Fruit fly (Drosophila melanogaster) whole organism, embryonic: Measurements from ENCODE around the gene CG12024.
A peak's percentile ranks its signal among the peaks of the same experiment; 100 is the strongest.

Source experiments
- Antp ChIP-seq: fragments of 200-800 bp; sonication (Bioruptor generic); optimal IDR thresholded peaks from 3 replicates; lab custom pipeline; 2016; ENCODE audit warnings: missing biosample characterization, missing genetic modification characterization
- Bgb ChIP-seq: fragments of 200-800 bp; sonication (Bioruptor generic); IDR thresholded peaks from 2 replicates; pipeline ENCODE4 v1.3.6; 2022; ENCODE audit warnings: missing biosample characterization, missing genetic modification characterization; ENCODE audit not compliant: partially characterized antibody
- Bteb2 ChIP-seq: fragments of 200-800 bp; sonication (Bioruptor generic); optimal IDR thresholded peaks from 2 replicates; lab custom pipeline; 2016; ENCODE audit warnings: missing biosample characterization, missing genetic modification characterization
- CG11085 ChIP-seq: fragments of 200-800 bp; sonication (Bioruptor generic); IDR thresholded peaks from 2 replicates; pipeline ENCODE4 v1.3.6; 2022; ENCODE audit warnings: missing biosample characterization, missing genetic modification characterization
- CG12744 ChIP-seq: fragments of 200-800 bp; sonication (Bioruptor generic); optimal IDR thresholded peaks from 2 replicates; lab custom pipeline; 2016; ENCODE audit warnings: missing biosample characterization, missing genetic modification characterization
- CG13424 ChIP-seq: fragments of 200-800 bp; sonication (Bioruptor generic); optimal IDR thresholded peaks from 2 replicates; lab custom pipeline; 2019; ENCODE audit warnings: missing biosample characterization, mild to moderate bottlenecking, missing genetic modification characterization, moderate library complexity
- CG18476 ChIP-seq: fragments of 200-800 bp; sonication (Bioruptor generic); optimal IDR thresholded peaks from 2 replicates; lab custom pipeline; 2016; ENCODE audit warnings: missing biosample characterization, mild to moderate bottlenecking, missing genetic modification characterization
- CG3065 ChIP-seq: fragments of 200-800 bp; sonication (Bioruptor generic); optimal IDR thresholded peaks from 2 replicates; lab custom pipeline; 2016; ENCODE audit warnings: missing biosample characterization, missing genetic modification characterization
- CG4282 ChIP-seq: fragments of 200-800 bp; sonication (Bioruptor generic); optimal IDR thresholded peaks from 2 replicates; lab custom pipeline; 2016; ENCODE audit warnings: missing biosample characterization, missing genetic modification characterization
- CG4854 ChIP-seq: fragments of 200-800 bp; sonication (Bioruptor generic); optimal IDR thresholded peaks from 2 replicates; lab custom pipeline; 2016; ENCODE audit warnings: missing biosample characterization, missing genetic modification characterization, inconsistent platforms
- CG5245 ChIP-seq: fragments of 200-800 bp; sonication (Bioruptor generic); optimal IDR thresholded peaks from 3 replicates; lab custom pipeline; 2016; ENCODE audit warnings: missing biosample characterization, missing genetic modification characterization
- CG6272 ChIP-seq: fragments of 200-800 bp; sonication (Bioruptor generic); IDR thresholded peaks from 2 replicates; pipeline ENCODE4 v1.3.6; 2022; ENCODE audit warnings: missing biosample characterization, missing genetic modification characterization
- CG6654 ChIP-seq: fragments of 200-800 bp; sonication (Bioruptor generic); optimal IDR thresholded peaks from 2 replicates; lab custom pipeline; 2017; ENCODE audit warnings: missing biosample characterization, mild to moderate bottlenecking, missing genetic modification characterization
- CG6854 ChIP-seq: fragments of 200-800 bp; sonication (Bioruptor generic); optimal IDR thresholded peaks from 3 replicates; lab custom pipeline; 2017; ENCODE audit warnings: missing biosample characterization, mild to moderate bottlenecking, missing genetic modification characterization
- CoRest ChIP-seq: fragments of 200-800 bp; sonication (Bioruptor generic); optimal IDR thresholded peaks from 3 replicates; lab custom pipeline; 2018; ENCODE audit warnings: missing biosample characterization, mild to moderate bottlenecking, missing genetic modification characterization, moderate library complexity
- HLHmδ ChIP-seq: fragments of 200-800 bp; sonication (Bioruptor generic); optimal IDR thresholded peaks from 2 replicates; lab custom pipeline; 2018; ENCODE audit warnings: missing biosample characterization, mild to moderate bottlenecking, missing genetic modification characterization, moderate library complexity
- Hmr ChIP-seq: fragments of 200-800 bp; sonication (Bioruptor generic); optimal IDR thresholded peaks from 3 replicates; lab custom pipeline; 2017; ENCODE audit warnings: mild to moderate bottlenecking, missing biosample characterization, missing genetic modification reagents, missing genetic modification characterization
- Hr3 ChIP-seq: fragments of 200-800 bp; sonication (Bioruptor generic); optimal IDR thresholded peaks from 3 replicates; lab custom pipeline; 2016; ENCODE audit warnings: missing biosample characterization, missing genetic modification characterization
- Lhr ChIP-seq: fragments of 200-800 bp; sonication (Bioruptor generic); optimal IDR thresholded peaks from 3 replicates; lab custom pipeline; 2017; ENCODE audit warnings: mild to moderate bottlenecking, missing biosample characterization, missing genetic modification reagents, missing genetic modification characterization
- Max ChIP-seq: fragments of 200-800 bp; sonication (Bioruptor generic); optimal IDR thresholded peaks from 2 replicates; lab custom pipeline; 2016; ENCODE audit warnings: missing biosample characterization, mild to moderate bottlenecking, missing genetic modification characterization
- Poxn ChIP-seq: fragments of 200-800 bp; sonication (Bioruptor generic); IDR thresholded peaks from 2 replicates; pipeline ENCODE4 v1.3.6; 2022; ENCODE audit warnings: missing biosample characterization, missing genetic modification characterization
- Side ChIP-seq: fragments of 200-800 bp; sonication (Bioruptor generic); optimal IDR thresholded peaks from 2 replicates; lab custom pipeline; 2016; ENCODE audit warnings: missing biosample characterization, missing genetic modification characterization
- Sox102F ChIP-seq: fragments of 200-800 bp; sonication (Bioruptor generic); optimal IDR thresholded peaks from 2 replicates; lab custom pipeline; 2018; ENCODE audit warnings: missing biosample characterization, mild to moderate bottlenecking, missing genetic modification characterization, moderate library complexity
- Sry-δ ChIP-seq: fragments of 200-800 bp; sonication (Bioruptor generic); optimal IDR thresholded peaks from 2 replicates; lab custom pipeline; 2016; ENCODE audit warnings: missing biosample characterization, missing genetic modification characterization
- YL-1 ChIP-seq: fragments of 200-800 bp; sonication (Bioruptor generic); optimal IDR thresholded peaks from 3 replicates; lab custom pipeline; 2017; ENCODE audit warnings: missing biosample characterization, mild to moderate bottlenecking, missing genetic modification characterization
- ato ChIP-seq: fragments of 200-800 bp; sonication (Bioruptor generic); IDR thresholded peaks from 2 replicates; pipeline ENCODE4 v1.3.6; 2022; ENCODE audit warnings: missing biosample characterization, missing genetic modification characterization; ENCODE audit not compliant: partially characterized antibody
- bcd ChIP-seq: fragments of 200-800 bp; sonication (Bioruptor generic); optimal IDR thresholded peaks from 2 replicates; lab custom pipeline; 2017; ENCODE audit warnings: missing biosample characterization, mild to moderate bottlenecking, missing genetic modification characterization
- cg ChIP-seq: fragments of 200-800 bp; sonication (Bioruptor generic); optimal IDR thresholded peaks from 3 replicates; lab custom pipeline; 2019; ENCODE audit warnings: missing biosample characterization, mild to moderate bottlenecking, missing genetic modification characterization, moderate library complexity
- dan ChIP-seq: fragments of 200-800 bp; sonication (Bioruptor generic); IDR thresholded peaks from 2 replicates; pipeline ENCODE4 v1.3.6; 2022; ENCODE audit warnings: missing biosample characterization, missing genetic modification characterization
- fd64A ChIP-seq: fragments of 200-800 bp; sonication (Bioruptor generic); optimal IDR thresholded peaks from 3 replicates; lab custom pipeline; 2018; ENCODE audit warnings: missing biosample characterization, mild to moderate bottlenecking, missing genetic modification characterization
- fd96Cb ChIP-seq: fragments of 200-800 bp; sonication (Bioruptor generic); optimal IDR thresholded peaks from 2 replicates; lab custom pipeline; 2018; ENCODE audit warnings: missing biosample characterization, mild to moderate bottlenecking, missing genetic modification characterization, moderate library complexity
- ham ChIP-seq: fragments of 200-800 bp; sonication (Bioruptor generic); IDR thresholded peaks from 2 replicates; pipeline ENCODE4 v1.3.6; 2022; ENCODE audit warnings: missing biosample characterization, missing genetic modification characterization
- hb ChIP-seq: fragments of 200-800 bp; sonication (Bioruptor generic); IDR thresholded peaks from 3 replicates; pipeline ENCODE4 v1.3.6; 2022; ENCODE audit warnings: missing biosample characterization, missing genetic modification characterization; ENCODE audit not compliant: partially characterized antibody
- hbn ChIP-seq: fragments of 200-800 bp; sonication (Bioruptor generic); IDR thresholded peaks from 2 replicates; pipeline ENCODE4 v1.3.6; 2022; ENCODE audit warnings: missing biosample characterization, missing genetic modification characterization; ENCODE audit not compliant: partially characterized antibody
- ken ChIP-seq: fragments of 200-800 bp; sonication (Bioruptor generic); IDR thresholded peaks from 3 replicates; pipeline ENCODE4 v1.3.6; 2022; ENCODE audit warnings: missing biosample characterization, missing genetic modification characterization
- maf-S ChIP-seq: fragments of 200-800 bp; sonication (Bioruptor generic); optimal IDR thresholded peaks from 2 replicates; lab custom pipeline; 2016; ENCODE audit warnings: missing biosample characterization, missing genetic modification characterization
- mam ChIP-seq: fragments of 200-800 bp; sonication (Bioruptor generic); optimal IDR thresholded peaks from 3 replicates; lab custom pipeline; 2016; ENCODE audit warnings: missing biosample characterization, missing genetic modification characterization
- nom ChIP-seq: fragments of 200-800 bp; sonication (Bioruptor generic); optimal IDR thresholded peaks from 2 replicates; lab custom pipeline; 2017; ENCODE audit warnings: missing biosample characterization, missing genetic modification characterization, mild to moderate bottlenecking, moderate library complexity, missing genetic modification reagents
- pita ChIP-seq: fragments of 200-800 bp; sonication (Bioruptor generic); optimal IDR thresholded peaks from 2 replicates; lab custom pipeline; 2017; ENCODE audit warnings: missing biosample characterization, mild to moderate bottlenecking, missing genetic modification characterization
- prd ChIP-seq, 3 experiments: fragments of >200 bp in 2 of 3; fragments of 200-800 bp in 1 of 3; sonication (Bioruptor generic) in 1 of 3; optimal IDR thresholded peaks in 2 of 3; IDR thresholded peaks in 1 of 3; 2 replicates in 2 of 3; 3 replicates in 1 of 3; pipeline versions ENCODE4 v1.3.6 to Lab custom; 2017 to 2022; ENCODE audit warnings: missing biosample characterization in 1 of 3, missing genetic modification characterization in 1 of 3
- repo ChIP-seq: fragments of 200-800 bp; sonication (Bioruptor generic); optimal IDR thresholded peaks from 2 replicates; lab custom pipeline; 2016; ENCODE audit warnings: missing biosample characterization, missing genetic modification characterization
- scrt ChIP-seq: fragments of 200-800 bp; sonication (Bioruptor generic); optimal IDR thresholded peaks from 2 replicates; lab custom pipeline; 2018; ENCODE audit warnings: missing biosample characterization, mild to moderate bottlenecking, missing genetic modification characterization, moderate library complexity
- sug ChIP-seq: fragments of 200-800 bp; optimal IDR thresholded peaks from 2 replicates; lab custom pipeline; 2019; ENCODE audit warnings: missing biosample characterization, mild to moderate bottlenecking, missing genetic modification characterization, moderate library complexity
- unpg ChIP-seq: fragments of 200-800 bp; sonication (Bioruptor generic); optimal IDR thresholded peaks from 3 replicates; lab custom pipeline; 2018; ENCODE audit warnings: missing biosample characterization, mild to moderate bottlenecking, missing genetic modification characterization, moderate library complexity
- vnd ChIP-seq: fragments of 200-800 bp; sonication (Bioruptor generic); IDR thresholded peaks from 3 replicates; pipeline ENCODE4 v1.3.6; 2022; ENCODE audit warnings: missing biosample characterization, missing genetic modification characterization; ENCODE audit not compliant: partially characterized antibody
- wek ChIP-seq: fragments of 200-800 bp; sonication (Bioruptor generic); optimal IDR thresholded peaks from 3 replicates; lab custom pipeline; 2018; ENCODE audit warnings: missing biosample characterization, mild to moderate bottlenecking, missing genetic modification characterization, moderate library complexity
- wor ChIP-seq: fragments of 200-800 bp; sonication (Bioruptor generic); IDR thresholded peaks from 2 replicates; pipeline ENCODE4 v1.3.6; 2022; ENCODE audit warnings: missing biosample characterization, missing genetic modification characterization

The CG12024 gene

DNA sequence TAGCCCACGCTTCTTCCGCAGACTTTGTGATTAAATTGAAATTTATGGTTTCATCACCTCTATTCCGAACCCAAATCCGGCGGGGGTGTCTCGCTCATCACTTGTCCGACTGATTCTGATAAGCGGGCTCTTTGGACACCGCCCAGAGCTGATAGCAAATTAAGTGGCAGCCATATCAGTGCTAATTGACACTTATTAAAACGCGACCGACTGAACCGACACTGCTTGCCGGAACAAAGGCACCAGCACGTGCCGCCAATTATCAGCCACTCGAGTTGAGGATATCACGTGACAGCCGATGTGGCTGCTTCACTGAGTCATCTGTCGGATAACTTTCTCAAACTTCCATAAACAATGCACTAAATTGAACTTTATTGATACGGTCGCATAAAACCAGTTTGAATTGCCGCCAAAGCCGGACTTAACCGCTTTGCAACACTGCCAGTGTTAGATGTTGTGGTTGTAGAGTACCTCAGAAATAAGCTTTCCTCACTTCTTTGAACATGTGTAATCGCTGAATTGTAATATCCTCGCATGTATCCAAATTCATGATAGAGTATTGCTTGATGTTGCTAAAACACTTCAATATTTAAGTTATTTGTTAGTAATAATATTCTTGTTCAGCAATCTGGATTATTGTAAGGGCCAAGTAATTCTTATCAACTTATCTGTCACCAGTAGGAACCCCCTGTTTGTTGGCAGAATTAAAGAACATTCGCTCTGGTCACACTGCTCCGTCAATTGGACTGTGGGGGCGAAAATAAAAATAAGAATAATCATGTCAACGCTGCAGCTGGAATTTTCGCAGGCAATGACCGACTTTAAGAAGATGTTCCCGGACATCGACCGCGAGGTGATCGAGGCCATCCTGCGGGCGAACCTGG is at the start of gene CG12024 (continued):
- TF ChIP-seq bcd (GFP tag; lab: Kevin White, UChicago) = peak; percentile 73
- TF ChIP-seq Side = peak; percentile 51
- peak; percentile 91 for TF ChIP-seq CoRest (tag; lab: Kevin White, UChicago)
- TF ChIP-seq ham (GFP tag; lab: Robert Waterston, UW) = no peak
- no peak for TF ChIP-seq dan
- TF ChIP-seq wek = peak; percentile 66
- no peak for TF ChIP-seq CG6854 (GFP tag; lab: Kevin White, UChicago)
- peak; percentile 71 for TF ChIP-seq Sry-δ (GFP tag; lab: Kevin White, UChicago)
- peak; percentile 78 for TF ChIP-seq CG12744 (GFP tag; lab: Kevin White, UChicago)
- peak; percentile 62 for TF ChIP-seq unpg (GFP tag; lab: Kevin White, UChicago)
- peak; percentile 80 for TF ChIP-seq Lhr (GFP tag; lab: Kevin White, UChicago)
- TF ChIP-seq wor = no peak
- TF ChIP-seq repo = peak; percentile 32
- TF ChIP-seq HLHmδ (GFP tag; lab: Kevin White, UChicago) = no peak
- peak; percentile 64 for TF ChIP-seq YL-1 (GFP tag; lab: Kevin White, UChicago)
- peak; percentile 32; the same call in 1 of the 2 replicates for TF ChIP-seq CG11085 (GFP tag; lab: Robert Waterston, UW)
- TF ChIP-seq CG5245 (GFP tag; lab: Kevin White, UChicago) = no peak
- TF ChIP-seq CG6272 (GFP tag; lab: Robert Waterston, UW) = peak; percentile 69
- TF ChIP-seq maf-S (GFP tag; lab: Kevin White, UChicago) = peak; percentile 70
- TF ChIP-seq ato (GFP tag; lab: Robert Waterston, UW) = no peak
- TF ChIP-seq Bteb2 = peak; percentile 65
- TF ChIP-seq hbn (GFP tag; lab: Robert Waterston, UW) = no peak
- TF ChIP-seq Sox102F (GFP tag; lab: Kevin White, UChicago) = peak; percentile 68
- peak; percentile 83 for TF ChIP-seq CG13424 (tag; lab: Kevin White, UChicago)
- TF ChIP-seq Max = peak; percentile 76
- TF ChIP-seq scrt (GFP tag; lab: Kevin White, UChicago) = no peak
- peak; percentile 86 for TF ChIP-seq mam
- TF ChIP-seq hb = no peak
- TF ChIP-seq fd96Cb (tag; lab: Kevin White, UChicago) = peak; percentile 51
- no peak for TF ChIP-seq pita
- peak; percentile 58 for TF ChIP-seq Hmr
- no peak for TF ChIP-seq Bgb (GFP tag; lab: Robert Waterston, UW)
- peak; percentile 67 for TF ChIP-seq CG4282 (GFP tag; lab: Kevin White, UChicago)
- TF ChIP-seq Poxn (GFP tag; lab: Robert Waterston, UW) = no peak
- peak; percentile 39 for TF ChIP-seq CG3065
- TF ChIP-seq prd (optimal IDR thresholded peaks at IDR 0.05; lab: Kevin White, UChicago) = no peak
- TF ChIP-seq prd (GFP tag; IDR thresholded peaks at IDR 0.05; lab: Robert Waterston, UW) = peak; percentile 59; the same call in 2 of the 3 replicates
- no peak for TF ChIP-seq nom (GFP tag; lab: Kevin White, UChicago)
- peak; percentile 47 for TF ChIP-seq CG18476 (GFP tag; lab: Kevin White, UChicago)
- no peak for TF ChIP-seq fd64A
- TF ChIP-seq CG4854 = peak; percentile 70
- TF ChIP-seq Hr3 (GFP tag; lab: Kevin White, UChicago) = peak; percentile 78
- peak; percentile 77 for TF ChIP-seq Antp (GFP tag; lab: Kevin White, UChicago)
- TF ChIP-seq cg (GFP tag; lab: Kevin White, UChicago) = no peak
- TF ChIP-seq ken = 0 out of 3 replicates have a peak, but pooled peaks have one; percentile 27
- peak; percentile 90 for TF ChIP-seq sug (tag; lab: Kevin White, UChicago)
- TF ChIP-seq CG6654 (GFP tag; lab: Kevin White, UChicago) = no peak
- TF ChIP-seq vnd (GFP tag; lab: Robert Waterston, UW) = no peak
